Worm (Caenorhabditis elegans): ENCODE data around the gene cid-1.

DNA sequence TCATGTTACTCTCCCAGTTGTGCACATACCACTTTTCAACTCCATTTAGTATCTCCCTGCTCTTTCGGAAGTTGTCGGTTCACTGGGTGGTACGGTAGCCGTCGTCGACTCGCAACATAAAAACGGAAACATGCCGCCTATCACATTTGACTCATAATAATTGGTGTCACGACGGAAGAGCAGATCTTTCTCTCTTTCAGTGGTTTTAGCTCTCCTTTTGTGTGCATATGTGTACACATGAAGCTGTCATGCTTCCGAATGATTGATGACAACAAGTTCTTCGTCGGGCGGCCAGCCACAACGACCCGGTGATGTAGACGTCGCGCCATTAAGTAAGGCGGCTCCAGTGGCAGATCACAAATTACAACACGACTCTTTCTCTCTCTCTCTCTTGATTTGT lies 48.0 kb upstream of the cid-1 start:
- TF ChIP-seq nhr-25 (tag; optimal IDR thresholded peaks at IDR 0.05) (no peak), ama-1 (optimal IDR thresholded peaks at IDR 0.05) (no peak), nhr-77 (tag; optimal IDR thresholded peaks at IDR 0.05) (no peak)

All from whole organism, L2 larva.